Fruit fly (Drosophila melanogaster): ENCODE data around the gene CG32333.

dm6 chr3L:1322706-1323105 lies 47.0 kb downstream of the CG32333 start, which contains the start of gene CG9184:
- TF ChIP-seq Crg-1 (GFP tag; optimal IDR thresholded peaks at IDR 0.05) (no peak), bab1 (GFP tag; optimal IDR thresholded peaks at IDR 0.05) (no peak), CG7101 (tag; optimal IDR thresholded peaks at IDR 0.05) (no peak), cnc (optimal IDR thresholded peaks at IDR 0.05) (no peak), toe (GFP tag; optimal IDR thresholded peaks at IDR 0.05) (no peak), kay (GFP tag; ENCODE audit: borderline replicate concordance) (no peak), CG7045 (GFP tag; optimal IDR thresholded peaks at IDR 0.05) (no peak), CG14711 (tag; optimal IDR thresholded peaks at IDR 0.05) (no peak), CG1620 (GFP tag; optimal IDR thresholded peaks at IDR 0.05) (no peak), Mnt (GFP tag; optimal IDR thresholded peaks at IDR 0.05) (no peak)

Data from whole organism, adult.